Worm (Caenorhabditis elegans): ENCODE results near the gene F56C3.10.

Gene F56C3.10

ce11 chrX:1344321-1344720 lies 37.1 kb downstream of the F56C3.10 start, which contains the start of gene ins-39:
Gene ins-39, minus strand, starts transcription at chrX:1344421.
- no peak for TF ChIP-seq cog-1 (tag; optimal IDR thresholded peaks at IDR 0.05)
- no peak for TF ChIP-seq ztf-23 (GFP tag; IDR thresholded peaks at IDR 0.05)
- no peak for TF ChIP-seq ref-1 (GFP tag; conservative IDR thresholded peaks at IDR 0.05)
- no peak for TF ChIP-seq T22C8.4 (GFP tag; IDR thresholded peaks at IDR 0.05)
- TF ChIP-seq klf-2 (GFP tag; conservative IDR thresholded peaks at IDR 0.05) = no peak
- no peak for TF ChIP-seq tab-1 (GFP tag; IDR thresholded peaks at IDR 0.05)
- TF ChIP-seq ztf-29 (GFP tag; IDR thresholded peaks at IDR 0.05) = no peak
- no peak for TF ChIP-seq flt-1 (GFP tag; IDR thresholded peaks at IDR 0.05)
- no peak for TF ChIP-seq med-1 (GFP tag; optimal IDR thresholded peaks at IDR 0.05; ENCODE audit: insufficient read depth)

DNA sequence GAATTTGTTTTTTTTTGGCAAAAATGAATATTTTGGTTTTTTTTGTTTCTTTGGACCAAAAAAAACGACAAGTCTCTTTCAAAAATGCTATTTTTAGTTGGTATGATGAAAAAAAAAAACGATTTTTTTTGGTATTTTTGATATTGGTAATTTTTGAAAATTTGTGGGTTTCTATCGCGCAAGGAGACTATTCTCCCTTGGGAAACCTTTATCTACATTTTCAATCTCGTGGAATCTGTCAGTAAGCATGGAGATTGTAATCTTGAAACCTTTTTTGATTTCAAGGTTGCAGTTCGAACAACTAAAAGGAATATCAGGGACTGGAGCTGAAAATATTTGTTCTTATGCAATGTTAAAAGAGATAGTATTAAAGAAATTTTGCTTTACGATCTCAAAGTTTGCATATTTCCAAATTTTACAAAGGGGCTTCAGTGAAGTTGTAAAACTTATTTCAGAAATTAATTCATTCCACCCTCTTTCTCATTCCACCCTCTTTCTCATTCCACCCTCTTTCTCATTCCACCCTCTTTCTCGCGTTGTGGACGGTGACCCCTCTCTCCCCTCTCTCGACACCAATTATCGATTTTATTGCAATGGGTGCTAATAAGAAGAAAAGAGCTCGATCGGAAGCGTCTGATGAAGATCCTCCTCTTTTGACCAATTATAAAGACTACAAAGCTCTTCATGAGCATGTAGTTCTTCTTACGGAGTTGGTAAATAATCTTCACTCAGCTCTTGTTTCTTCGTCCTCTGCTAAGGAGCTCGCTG lies 42.4 kb downstream of the F56C3.10 start:
- TF ChIP-seq T22C8.4 (GFP tag; IDR thresholded peaks at IDR 0.05) = 0 out of 2 replicates have a peak, but pooled peaks have one; percentile 57
- no peak for TF ChIP-seq ztf-23 (GFP tag; IDR thresholded peaks at IDR 0.05)

- no peak for TF ChIP-seq T22C8.4 (GFP tag; IDR thresholded peaks at IDR 0.05)
- no peak for TF ChIP-seq klf-2 (GFP tag; conservative IDR thresholded peaks at IDR 0.05)
- TF ChIP-seq ztf-23 (GFP tag; IDR thresholded peaks at IDR 0.05) = no peak
- TF ChIP-seq med-1 (GFP tag; optimal IDR thresholded peaks at IDR 0.05; ENCODE audit: insufficient read depth) = no peak
- TF ChIP-seq tab-1 (GFP tag; IDR thresholded peaks at IDR 0.05) = no peak
- no peak for TF ChIP-seq cog-1 (tag; optimal IDR thresholded peaks at IDR 0.05)
- no peak for TF ChIP-seq ztf-29 (GFP tag; IDR thresholded peaks at IDR 0.05)
- TF ChIP-seq flt-1 (GFP tag; IDR thresholded peaks at IDR 0.05) = no peak
- no peak for TF ChIP-seq ref-1 (GFP tag; conservative IDR thresholded peaks at IDR 0.05)
Observed at ce11 chrX:1337834-1338233, 43.6 kb downstream of the F56C3.10 start.

ce11 chrX:1337009-1337408 lies 44.5 kb downstream of the F56C3.10 start, which contains the start of gene ttr-37:
Gene ttr-37, minus strand, starts transcription at chrX:1337175.
- TF ChIP-seq T22C8.4 (GFP tag; IDR thresholded peaks at IDR 0.05) (no peak), flt-1 (GFP tag; IDR thresholded peaks at IDR 0.05) (no peak), tab-1 (GFP tag; IDR thresholded peaks at IDR 0.05) (no peak), klf-2 (GFP tag; conservative IDR thresholded peaks at IDR 0.05) (no peak), ref-1 (GFP tag; conservative IDR thresholded peaks at IDR 0.05) (no peak), cog-1 (tag; optimal IDR thresholded peaks at IDR 0.05) (no peak), ztf-23 (GFP tag; IDR thresholded peaks at IDR 0.05) (no peak), ztf-29 (GFP tag; IDR thresholded peaks at IDR 0.05) (no peak), med-1 (GFP tag; optimal IDR thresholded peaks at IDR 0.05; ENCODE audit: insufficient read depth) (no peak)

All from whole organism, midembryonic.